Fruit fly (Drosophila melanogaster): Measurements from ENCODE around the gene CG5897.
A peak's percentile ranks its signal among the peaks of the same experiment; 100 is the strongest.

Gene CG5897

dm6 chr3L:11869328-11869727, 19.5 kb downstream of the CG5897 start (continued):
- TF ChIP-seq pan (optimal IDR thresholded peaks at IDR 0.05) (no peak), pan (GFP tag; optimal IDR thresholded peaks at IDR 0.05 in 1 of 2, IDR thresholded peaks at IDR 0.05 in 1 of 2) (peak in 1 of 2 experiments; percentile 25), Nf-YC (tag; optimal IDR thresholded peaks at IDR 0.05) (no peak), CG12769 (tag; optimal IDR thresholded peaks at IDR 0.05) (peak; percentile 51), CG2678 (tag; optimal IDR thresholded peaks at IDR 0.05) (peak; percentile 44), Hand (GFP tag; optimal IDR thresholded peaks at IDR 0.05) (peak; percentile 39), CG15073 (GFP tag; optimal IDR thresholded peaks at IDR 0.05) (no peak), ro (GFP tag; IDR thresholded peaks at IDR 0.05) (no peak), CG15011 (GFP tag; optimal IDR thresholded peaks at IDR 0.05) (no peak), Meics (GFP tag; optimal IDR thresholded peaks at IDR 0.05) (peak; percentile 29), CG3281 (GFP tag; optimal IDR thresholded peaks at IDR 0.05) (peak; percentile 2), da (GFP tag; optimal IDR thresholded peaks at IDR 0.05) (no peak), CG14441 (GFP tag; IDR thresholded peaks at IDR 0.05) (peak; percentile 11; the same call in 1 of the 2 replicates), crp (GFP tag; optimal IDR thresholded peaks at IDR 0.05) (no peak), trh (GFP tag; optimal IDR thresholded peaks at IDR 0.05) (no peak), cwo (GFP tag; optimal IDR thresholded peaks at IDR 0.05) (peak; percentile 16), CG7839 (tag; optimal IDR thresholded peaks at IDR 0.05) (peak; percentile 15), CG32532 (GFP tag; IDR thresholded peaks at IDR 0.05) (peak; percentile 40; the same call in 1 of the 2 replicates), eyg (GFP tag; optimal IDR thresholded peaks at IDR 0.05) (no peak), eve (GFP tag; optimal IDR thresholded peaks at IDR 0.05) (no peak), sima (GFP tag; optimal IDR thresholded peaks at IDR 0.05) (no peak), Hr51 (GFP tag; optimal IDR thresholded peaks at IDR 0.05) (peak in 1 of 2 experiments; percentile 25), Bdp1 (GFP tag; optimal IDR thresholded peaks at IDR 0.05) (no peak), croc (GFP tag; conservative IDR thresholded peaks at IDR 0.05) (no peak), Sin3A (optimal IDR thresholded peaks at IDR 0.05) (no peak), NfI (GFP tag; optimal IDR thresholded peaks at IDR 0.05) (peak; percentile 3), wek (GFP tag; optimal IDR thresholded peaks at IDR 0.05) (no peak), ara (GFP tag; IDR thresholded peaks at IDR 0.05) (no peak), gem (tag; optimal IDR thresholded peaks at IDR 0.05) (peak; percentile 30), dimm (GFP tag; IDR thresholded peaks at IDR 0.05) (no peak), bsh (GFP tag; optimal IDR thresholded peaks at IDR 0.05) (no peak), CG30431 (GFP tag; optimal IDR thresholded peaks at IDR 0.05) (no peak), row (GFP tag; IDR thresholded peaks at IDR 0.05) (peak; percentile 33; the same call in 2 of the 3 replicates), vfl (GFP tag; optimal IDR thresholded peaks at IDR 0.05) (no peak), CG14710 (tag; optimal IDR thresholded peaks at IDR 0.05) (no peak), CG10959 (GFP tag; IDR thresholded peaks at IDR 0.05) (0 out of 2 replicates have a peak, but pooled peaks have one; percentile 11), Aef1 (GFP tag; IDR thresholded peaks at IDR 0.05) (no peak), CG6683 (GFP tag; optimal IDR thresholded peaks at IDR 0.05) (no peak), CG13287 (GFP tag; IDR thresholded peaks at IDR 0.05; ENCODE audit: partially characterized antibody) (no peak), slbo (GFP tag; IDR thresholded peaks at IDR 0.05) (peak; percentile 55), CG2120 (GFP tag; optimal IDR thresholded peaks at IDR 0.05) (peak; percentile 58), CG3163 (GFP tag; optimal IDR thresholded peaks at IDR 0.05) (no peak)

- TF ChIP-seq cwo (GFP tag; optimal IDR thresholded peaks at IDR 0.05) (peak; percentile 30), CG15269 (tag; optimal IDR thresholded peaks at IDR 0.05) (peak; percentile 32), Doc2 (GFP tag; IDR thresholded peaks at IDR 0.05) (no peak), Oli (tag; optimal IDR thresholded peaks at IDR 0.05) (no peak), tll (GFP tag; optimal IDR thresholded peaks at IDR 0.05) (no peak), CG11085 (GFP tag; IDR thresholded peaks at IDR 0.05) (no peak), amos (GFP tag; IDR thresholded peaks at IDR 0.05; ENCODE audit: partially characterized antibody) (no peak), Sox102F (GFP tag; optimal IDR thresholded peaks at IDR 0.05) (peak; percentile 3), NK7.1 (GFP tag; optimal IDR thresholded peaks at IDR 0.05) (no peak), hbn (GFP tag; IDR thresholded peaks at IDR 0.05; ENCODE audit: partially characterized antibody) (no peak), ro (GFP tag; IDR thresholded peaks at IDR 0.05) (no peak), nmo (GFP tag; optimal IDR thresholded peaks at IDR 0.05) (peak; percentile 8), CG13424 (tag; optimal IDR thresholded peaks at IDR 0.05) (peak; percentile 50)
Measured at dm6 chr3L:11863587-11863986, 25.2 kb downstream of the CG5897 start.
